Fruit fly (Drosophila melanogaster) S2 (cell line): Measurements from ENCODE around the gene Sptz.

Source experiments
- CG8478 ChIP-seq: fragments of >200 bp; optimal IDR thresholded peaks from 2 replicates; lab custom pipeline; 2018
- CTCF ChIP-seq, 2 experiments: fragments of >200 bp; optimal IDR thresholded peaks; 2 replicates each; lab custom pipeline; 2018

- no peak for TF ChIP-seq CG8478
- peak; percentile 65 to 74 for TF ChIP-seq CTCF (optimal IDR thresholded peaks at IDR 0.05; lab: Kevin White, UChicago)
Measured at dm6 chr3R:11395541-11395940, 26.4 kb upstream of the Sptz start.
